Fruit fly (Drosophila melanogaster): ENCODE data around the gene CG46523.

dm6 chr3L:1947463-1948126 is 8.7 kb upstream of the CG46523 start, which contains the start of the genes mu2 and Cnb:
- no peak for TF ChIP-seq Clk (GFP tag; optimal IDR thresholded peaks at IDR 0.05)
- peak; percentile 32 for TF ChIP-seq bab1 (GFP tag; optimal IDR thresholded peaks at IDR 0.05)
- peak; percentile 2 for TF ChIP-seq CG7101 (tag; optimal IDR thresholded peaks at IDR 0.05)
- TF ChIP-seq CG12768 (GFP tag; optimal IDR thresholded peaks at IDR 0.05) = peak; percentile 47
- TF ChIP-seq kay (GFP tag; ENCODE audit: borderline replicate concordance) = no peak
- peak; percentile 71 for TF ChIP-seq toe (GFP tag; optimal IDR thresholded peaks at IDR 0.05)
- TF ChIP-seq cic (GFP tag; optimal IDR thresholded peaks at IDR 0.05) = no peak
- TF ChIP-seq CG33017 (tag; optimal IDR thresholded peaks at IDR 0.05) = no peak
- TF ChIP-seq CG5204 (GFP tag; optimal IDR thresholded peaks at IDR 0.05) = peak; percentile 54
- TF ChIP-seq CG11617 (GFP tag; optimal IDR thresholded peaks at IDR 0.05) = peak; percentile 16
- TF ChIP-seq Crg-1 (GFP tag; optimal IDR thresholded peaks at IDR 0.05) = no peak
